Worm (Caenorhabditis elegans) whole organism, L4 larva: ENCODE data around the gene rol-8.

ENCODE experiments used
- D1046.2 ChIP-seq: fragments of 200-800 bp; sonication (Bioruptor generic); IDR thresholded peaks from 2 replicates; pipeline ENCODE4 v1.3.6; 2022; ENCODE audit warnings: missing genetic modification characterization, missing compliant biosample characterization
- F37D6.2 ChIP-seq: sonication (generic microtip); optimal IDR thresholded peaks from 2 replicates; lab custom pipeline; 2016; ENCODE audit warnings: mild to moderate bottlenecking, missing genetic modification characterization, missing compliant biosample characterization
- R02D3.7 ChIP-seq: fragments of 150-350 bp; sonication (generic microtip); optimal IDR thresholded peaks from 3 replicates; lab custom pipeline; 2014; ENCODE audit warnings: missing biosample characterization, missing genetic modification characterization
- T20F7.1 ChIP-seq: fragments of 200-800 bp; sonication (Bioruptor generic); optimal IDR thresholded peaks from 2 replicates; lab custom pipeline; 2018; ENCODE audit warnings: mild to moderate bottlenecking, missing genetic modification characterization, missing compliant biosample characterization
- T26A8.4 ChIP-seq: fragments of 200-800 bp; sonication (Bioruptor generic); IDR thresholded peaks from 2 replicates; pipeline ENCODE4 v1.3.6; 2022; ENCODE audit warnings: missing genetic modification characterization, missing compliant biosample characterization
- Y105C5A.15 ChIP-seq: fragments of 200-800 bp; sonication (Bioruptor generic); IDR thresholded peaks from 2 replicates; pipeline ENCODE4 v1.3.6; 2022; ENCODE audit warnings: missing genetic modification characterization, missing compliant biosample characterization
- Y5F2A.4 ChIP-seq: fragments of 200-800 bp; sonication (Bioruptor generic); optimal IDR thresholded peaks from 2 replicates; lab custom pipeline; 2018; ENCODE audit warnings: mild to moderate bottlenecking, missing genetic modification characterization, missing compliant biosample characterization
- ZK546.5 ChIP-seq, 2 experiments: sonication (generic microtip); optimal IDR thresholded peaks; 2 replicates each; lab custom pipeline; 2017; ENCODE audit warnings: missing biosample characterization in 2 of 2, missing genetic modification characterization in 2 of 2
- aha-1 ChIP-seq: fragments of 150-350 bp; peaks from one replicate; lab custom pipeline; 2014; ENCODE audit warnings: missing biosample characterization, missing genetic modification characterization
- attf-4 ChIP-seq: sonication (generic microtip); optimal IDR thresholded peaks from 3 replicates; lab custom pipeline; 2017; ENCODE audit warnings: missing biosample characterization, missing genetic modification characterization
- ceh-20 ChIP-seq: fragments of 200-800 bp; sonication (Bioruptor generic); IDR thresholded peaks from 2 replicates; pipeline ENCODE4 v1.3.6; 2022; ENCODE audit warnings: missing genetic modification reagents, missing genetic modification characterization, missing compliant biosample characterization
- ceh-28 ChIP-seq: fragments of 150-350 bp; optimal IDR thresholded peaks from 2 replicates; lab custom pipeline; 2014; ENCODE audit warnings: missing biosample characterization, missing genetic modification reagents, missing genetic modification characterization
- ceh-62 ChIP-seq: sonication (generic microtip); optimal IDR thresholded peaks from 2 replicates; lab custom pipeline; 2017; ENCODE audit warnings: missing biosample characterization, missing genetic modification characterization
- cey-2 ChIP-seq: sonication (generic microtip); optimal IDR thresholded peaks from 3 replicates; lab custom pipeline; 2017; ENCODE audit warnings: missing genetic modification characterization, mild to moderate bottlenecking, missing compliant biosample characterization, antibody characterized with exemption, borderline replicate concordance; ENCODE audit not compliant: insufficient read depth
- dmd-6 ChIP-seq: fragments of 200-800 bp; sonication (Bioruptor generic); IDR thresholded peaks from 2 replicates; pipeline ENCODE4 v1.3.6; 2022; ENCODE audit warnings: missing genetic modification reagents, missing genetic modification characterization, missing compliant biosample characterization
- duxl-1 ChIP-seq: sonication (generic microtip); optimal IDR thresholded peaks from 2 replicates; lab custom pipeline; 2016; ENCODE audit warnings: mild to moderate bottlenecking, missing genetic modification characterization, moderate library complexity, missing compliant biosample characterization; ENCODE audit not compliant: poor library complexity
- egl-43 ChIP-seq: fragments of 200-800 bp; sonication (Bioruptor generic); IDR thresholded peaks from 2 replicates; pipeline ENCODE4 v1.3.6; 2022; ENCODE audit warnings: missing genetic modification reagents, missing genetic modification characterization, missing compliant biosample characterization
- fkh-10 ChIP-seq: fragments of 150-350 bp; optimal IDR thresholded peaks from 2 replicates; lab custom pipeline; 2014; ENCODE audit warnings: missing biosample characterization, missing genetic modification reagents, missing genetic modification characterization
- fos-1 ChIP-seq: fragments of 150-350 bp; optimal IDR thresholded peaks from 2 replicates; lab custom pipeline; 2014; ENCODE audit warnings: missing biosample characterization, missing genetic modification characterization
- hlh-11 ChIP-seq: fragments of 200-800 bp; sonication (Bioruptor generic); optimal IDR thresholded peaks from 2 replicates; lab custom pipeline; 2018; ENCODE audit warnings: mild to moderate bottlenecking, missing genetic modification characterization, missing compliant biosample characterization
- hlh-30 ChIP-seq: sonication (generic microtip); optimal IDR thresholded peaks from 2 replicates; lab custom pipeline; 2017; ENCODE audit warnings: antibody characterized with exemption, mild to moderate bottlenecking, missing genetic modification characterization, missing compliant biosample characterization; ENCODE audit not compliant: insufficient read depth
- lin-1 ChIP-seq: fragments of 200-800 bp; sonication (Bioruptor generic); IDR thresholded peaks from 2 replicates; pipeline ENCODE4 v1.3.6; 2022; ENCODE audit warnings: missing genetic modification reagents, missing genetic modification characterization, missing compliant biosample characterization
- lin-39 ChIP-seq: fragments of 150-350 bp; optimal IDR thresholded peaks from 2 replicates; lab custom pipeline; 2014; ENCODE audit warnings: missing biosample characterization, missing genetic modification reagents, missing genetic modification characterization
- lsy-2 ChIP-seq, 2 experiments: fragments of 150-350 bp in 1 of 2; sonication (generic microtip) in 1 of 2; optimal IDR thresholded peaks; 2 replicates each; lab custom pipeline; 2014 to 2017; ENCODE audit warnings: missing biosample characterization in 2 of 2, missing genetic modification characterization in 2 of 2
- mdl-1 ChIP-seq, 2 experiments: fragments of 150-350 bp in 1 of 2; sonication (generic microtip) in 1 of 2; optimal IDR thresholded peaks; 2 replicates each; lab custom pipeline; 2014 to 2017; ENCODE audit warnings: missing biosample characterization in 2 of 2, missing genetic modification characterization in 2 of 2
- mep-1 ChIP-seq: fragments of 150-350 bp; sonication (generic microtip); optimal IDR thresholded peaks from 3 replicates; lab custom pipeline; 2014; ENCODE audit warnings: missing biosample characterization, missing genetic modification characterization
- nhr-10 ChIP-seq: fragments of 150-350 bp; optimal IDR thresholded peaks from 2 replicates; lab custom pipeline; 2014; ENCODE audit warnings: missing biosample characterization, missing genetic modification characterization
- nhr-11 ChIP-seq: fragments of 150-350 bp; optimal IDR thresholded peaks from 2 replicates; lab custom pipeline; 2014; ENCODE audit warnings: missing biosample characterization, missing genetic modification characterization
- nhr-48 ChIP-seq: sonication (generic microtip); optimal IDR thresholded peaks from 2 replicates; lab custom pipeline; 2016; ENCODE audit warnings: mild to moderate bottlenecking, missing genetic modification characterization, missing compliant biosample characterization
- nhr-77 ChIP-seq: fragments of 150-350 bp; optimal IDR thresholded peaks from 2 replicates; lab custom pipeline; 2014; ENCODE audit warnings: missing biosample characterization, missing genetic modification characterization
- pqm-1 ChIP-seq: sonication (generic microtip); optimal IDR thresholded peaks from 2 replicates; lab custom pipeline; 2017; ENCODE audit warnings: missing biosample characterization, missing genetic modification characterization
- saeg-2 ChIP-seq: fragments of 200-800 bp; sonication (Bioruptor generic); IDR thresholded peaks from 2 replicates; pipeline ENCODE4 v1.3.6; 2022; ENCODE audit warnings: missing genetic modification reagents, missing genetic modification characterization, missing compliant biosample characterization
- sdz-12 ChIP-seq: fragments of 200-800 bp; sonication (Bioruptor generic); optimal IDR thresholded peaks from 2 replicates; lab custom pipeline; 2018; ENCODE audit warnings: mild to moderate bottlenecking, missing genetic modification characterization, missing compliant biosample characterization
- tag-97 ChIP-seq: fragments of 200-800 bp; sonication (Bioruptor generic); IDR thresholded peaks from 2 replicates; pipeline ENCODE4 v1.3.6; 2022; ENCODE audit warnings: missing genetic modification characterization, missing compliant biosample characterization
- tra-1 ChIP-seq: fragments of 200-800 bp; sonication (Bioruptor generic); IDR thresholded peaks from 2 replicates; pipeline ENCODE4 v1.3.6; 2022; ENCODE audit warnings: missing genetic modification reagents, missing genetic modification characterization, missing compliant biosample characterization
- unc-130 ChIP-seq: sonication (generic microtip); optimal IDR thresholded peaks from 2 replicates; lab custom pipeline; 2016; ENCODE audit warnings: missing genetic modification reagents, missing genetic modification characterization, missing compliant biosample characterization
- unc-62 ChIP-seq, 3 experiments: fragments of 150-350 bp in 1 of 3; sonication (generic microtip); optimal IDR thresholded peaks in 2 of 3; peaks in 1 of 3; 1 replicate in 1 of 3; 2 replicates in 2 of 3; lab custom pipeline; 2014 to 2017; ENCODE audit warnings: missing biosample characterization in 3 of 3, missing genetic modification characterization in 3 of 3, missing genetic modification reagents in 3 of 3, missing genotype in 1 of 3
- zfp-2 ChIP-seq: sonication (generic microtip); optimal IDR thresholded peaks from 2 replicates; lab custom pipeline; 2016; ENCODE audit warnings: mild to moderate bottlenecking, missing genetic modification characterization, missing compliant biosample characterization
- zfp-3 ChIP-seq: fragments of 200-800 bp; sonication (Bioruptor generic); conservative IDR thresholded peaks from 2 replicates; pipeline ENCODE4 v1.3.6; 2022; ENCODE audit warnings: missing genetic modification reagents, missing genetic modification characterization, missing compliant biosample characterization
- zip-2 ChIP-seq: fragments of 150-350 bp; optimal IDR thresholded peaks from 2 replicates; lab custom pipeline; 2014; ENCODE audit warnings: missing biosample characterization, missing genetic modification characterization
- ztf-11 ChIP-seq: fragments of 150-350 bp; optimal IDR thresholded peaks from 2 replicates; lab custom pipeline; 2014; ENCODE audit warnings: missing biosample characterization, missing genetic modification characterization

The rol-8 gene

ce11 chrII:7545364-7545763, 1.5 kb downstream of the rol-8 start (continued):
- no peak for TF ChIP-seq sdz-12 (GFP tag; lab: Kevin White, UChicago)
- no peak for TF ChIP-seq nhr-10 (tag; lab: Kevin White, UChicago)
- TF ChIP-seq attf-4 (tag; lab: Kevin White, UChicago), result no peak
- TF ChIP-seq mdl-1 (tag; optimal IDR thresholded peaks at IDR 0.05; lab: Kevin White, UChicago), result peak in 1 of 2 experiments; percentile 29
- no peak for TF ChIP-seq fos-1
- TF ChIP-seq egl-43 (GFP tag; lab: Robert Waterston, UW), result no peak
- no peak for TF ChIP-seq ceh-28
- no peak for TF ChIP-seq zfp-3 (GFP tag; lab: Robert Waterston, UW)
- TF ChIP-seq, all 104 proteins: peak for 7

- peak in 1 of 2 experiments; percentile 96 for TF ChIP-seq unc-62 (GFP tag; optimal IDR thresholded peaks at IDR 0.05 in 1 of 2; lab: Kevin White, UChicago)
- TF ChIP-seq unc-62 (tag; optimal IDR thresholded peaks at IDR 0.05; lab: Kevin White, UChicago), result no peak
- TF ChIP-seq tag-97, result no peak
Measured at ce11 chrII:7547269-7547668, 3.4 kb downstream of the rol-8 start.

ce11 chrII:7548044-7548443, 4.1 kb downstream of the rol-8 start, which contains the start of gene fbxa-224:
fbxa-224 (minus strand) TSS chrII:7548144.
- TF ChIP-seq nhr-77 (tag; lab: Kevin White, UChicago) (no peak), saeg-2 (GFP tag; lab: Robert Waterston, UW) (no peak), sdz-12 (GFP tag; lab: Kevin White, UChicago) (no peak)
- TF ChIP-seq, all 104 proteins: peak for 0

ce11 chrII:7549035-7549434, 5.1 kb downstream of the rol-8 start, which contains the start of gene tph-1:
tph-1 (plus strand) TSS chrII:7549335.
- TF ChIP-seq unc-130 (GFP tag; lab: Kevin White, UChicago) (no peak), Y105C5A.15 (GFP tag; lab: Robert Waterston, UW) (no peak), ceh-62 (tag; lab: Kevin White, UChicago) (no peak), lsy-2 (tag; optimal IDR thresholded peaks at IDR 0.05; lab: Kevin White, UChicago) (no peak), zip-2 (no peak), ztf-11 (tag; lab: Kevin White, UChicago) (no peak), ZK546.5 (tag; optimal IDR thresholded peaks at IDR 0.05; lab: Kevin White, UChicago) (no peak), nhr-10 (tag; lab: Kevin White, UChicago) (no peak), T26A8.4 (GFP tag; lab: Robert Waterston, UW) (no peak), Y5F2A.4 (GFP tag; lab: Kevin White, UChicago) (no peak), duxl-1 (tag; lab: Kevin White, UChicago) (no peak), ceh-20 (GFP tag; lab: Robert Waterston, UW) (no peak), fkh-10 (no peak), D1046.2 (GFP tag; lab: Robert Waterston, UW) (no peak), zfp-2 (tag; lab: Kevin White, UChicago) (no peak), attf-4 (tag; lab: Kevin White, UChicago) (no peak), aha-1 (tag; lab: Kevin White, UChicago) (no peak), F37D6.2 (tag; lab: Kevin White, UChicago) (no peak), tra-1 (GFP tag; lab: Robert Waterston, UW) (no peak), lin-39 (tag; lab: Kevin White, UChicago) (no peak)

- peak; percentile 19 for TF ChIP-seq aha-1 (tag; lab: Kevin White, UChicago)
- TF ChIP-seq unc-130 (GFP tag; lab: Kevin White, UChicago), result no peak
Measured at ce11 chrII:7553806-7554205, 9.9 kb downstream of the rol-8 start, which contains the start of gene ZK1290.10. ZK1290.10 (minus strand) TSS chrII:7553906.

ce11 chrII:7554716-7555247, 10.9 kb downstream of the rol-8 start:
- TF ChIP-seq mep-1 (tag; lab: Kevin White, UChicago), result peak; percentile 55
- peak; percentile 84 for TF ChIP-seq lin-1 (GFP tag; lab: Robert Waterston, UW)
- TF ChIP-seq R02D3.7 (tag; lab: Kevin White, UChicago), result no peak
- no peak for TF ChIP-seq cey-2 (tag; lab: Kevin White, UChicago)
- TF ChIP-seq pqm-1 (tag; lab: Kevin White, UChicago), result peak; percentile 53
- TF ChIP-seq T20F7.1 (GFP tag; lab: Kevin White, UChicago), result peak; percentile 34
- peak; percentile 43 for TF ChIP-seq nhr-48 (tag; lab: Kevin White, UChicago)
- no peak for TF ChIP-seq nhr-11
- TF ChIP-seq ZK546.5 (tag; optimal IDR thresholded peaks at IDR 0.05; lab: Kevin White, UChicago), result no peak
- peak in 1 of 2 experiments; percentile 29 for TF ChIP-seq lsy-2 (tag; optimal IDR thresholded peaks at IDR 0.05; lab: Kevin White, UChicago)
- TF ChIP-seq dmd-6, result peak; percentile 98
- peak; percentile 87 for TF ChIP-seq hlh-30 (tag; lab: Kevin White, UChicago)
- peak; percentile 68 for TF ChIP-seq tra-1 (GFP tag; lab: Robert Waterston, UW)
- peak; percentile 93 for TF ChIP-seq hlh-11
